Worm (Caenorhabditis elegans): ENCODE results near the gene Y116A8C.465.

Y116A8C.465 gene

DNA sequence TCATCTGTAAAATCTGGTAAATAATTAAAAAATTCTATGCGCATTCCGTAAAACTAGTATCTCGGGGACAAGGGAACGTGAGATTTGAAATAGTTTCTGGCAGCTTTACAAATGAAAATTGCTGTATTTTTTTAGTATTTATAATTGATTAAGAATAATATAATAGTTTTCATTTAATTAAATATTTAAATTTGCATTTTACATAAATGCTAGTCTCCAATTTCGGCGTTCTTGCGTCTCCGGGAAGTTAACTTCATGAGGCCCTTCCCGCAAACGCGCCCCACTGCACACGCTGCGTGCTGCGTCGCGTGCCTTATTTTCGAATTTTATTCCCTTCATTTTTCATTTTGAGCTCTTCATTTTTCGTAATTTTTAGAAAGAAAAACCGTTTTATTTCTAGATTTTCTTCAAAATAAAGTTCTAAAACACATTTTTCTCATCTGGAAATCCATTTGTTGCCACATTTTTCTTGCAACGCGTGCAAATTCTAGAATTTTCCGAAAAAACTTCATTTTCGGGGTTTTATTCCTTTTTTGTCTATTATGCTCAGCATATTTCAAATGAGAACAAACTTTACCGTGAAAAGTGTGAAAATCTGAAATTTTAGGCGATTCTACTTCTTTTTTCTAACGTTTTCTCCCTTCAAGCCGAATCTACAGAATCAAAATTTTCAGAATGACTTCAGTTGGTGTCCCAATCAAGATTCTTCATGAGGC, 22.5 kb downstream of the Y116A8C.465 start, which contains the start of the genes snx-13 and snr-1 (continued):
- TF ChIP-seq T07F8.4 (tag; optimal IDR thresholded peaks at IDR 0.05): peak; percentile 24

DNA sequence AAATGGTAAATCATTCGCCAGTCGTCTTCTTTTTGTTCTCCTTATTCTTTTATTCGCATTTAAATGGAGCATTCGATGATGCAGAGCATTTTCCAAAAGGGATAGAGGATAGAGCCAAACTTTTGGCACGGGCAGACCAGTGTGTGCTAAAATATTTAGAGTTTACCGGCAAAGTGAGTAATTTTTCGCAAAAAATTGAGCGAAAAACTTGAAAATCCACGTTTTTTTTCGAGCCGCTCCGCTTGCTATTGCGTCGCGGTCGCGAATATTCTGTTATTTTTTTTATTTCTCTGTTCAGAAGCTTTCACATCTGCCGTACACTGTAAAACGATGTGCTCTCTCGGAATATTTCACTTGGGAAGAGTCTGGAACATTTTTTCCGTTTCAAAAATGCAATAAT, 23.8 kb downstream of the Y116A8C.465 start, which contains the start of gene Y116A8C.43:
Gene Y116A8C.43, plus strand, starts transcription at position 3 of the 400 bp plus-strand sequence.
- TF ChIP-seq tlf-1 (GFP tag; optimal IDR thresholded peaks at IDR 0.05) (peak; percentile 43), tbp1 (GFP tag; optimal IDR thresholded peaks at IDR 0.05) (peak; percentile 44), F33H1.4 (GFP tag; IDR thresholded peaks at IDR 0.05) (no peak), dox-1 (GFP tag; IDR thresholded peaks at IDR 0.05) (no peak), F49E8.2 (tag; optimal IDR thresholded peaks at IDR 0.05; ENCODE audit: insufficient read depth) (peak; percentile 65), ztf-25 (GFP tag; IDR thresholded peaks at IDR 0.05) (0 out of 2 replicates have a peak, but pooled peaks have one; percentile 10), cebp-1 (GFP tag; IDR thresholded peaks at IDR 0.05) (no peak), cebp-1 (tag; optimal IDR thresholded peaks at IDR 0.05) (peak; percentile 12), hrde-1 (tag; optimal IDR thresholded peaks at IDR 0.05; ENCODE audit: borderline replicate concordance) (peak; percentile 67), hlh-12 (tag; optimal IDR thresholded peaks at IDR 0.05) (no peak), mxl-1 (tag; optimal IDR thresholded peaks at IDR 0.05) (peak; percentile 17), F57C9.4 (tag; optimal IDR thresholded peaks at IDR 0.05) (peak; percentile 38), ceh-27 (GFP tag; optimal IDR thresholded peaks at IDR 0.05) (no peak), hlh-26 (GFP tag; conservative IDR thresholded peaks at IDR 0.05) (0 out of 2 replicates have a peak, but pooled peaks have one; percentile 29), attf-5 (GFP tag; optimal IDR thresholded peaks at IDR 0.05) (peak; percentile 18), K11D2.4 (GFP tag; IDR thresholded peaks at IDR 0.05) (no peak), ztf-28 (GFP tag; IDR thresholded peaks at IDR 0.05) (0 out of 2 replicates have a peak, but pooled peaks have one; percentile 68), snpc-4 (GFP tag; optimal IDR thresholded peaks at IDR 0.05) (peak; percentile 45), snpc-4 (tag; optimal IDR thresholded peaks at IDR 0.05) (peak in 1 of 4 experiments; percentile 88), hmg-1.2 (GFP tag; IDR thresholded peaks at IDR 0.05) (peak; percentile 23; the same call in 1 of the 2 replicates), rec-8 (tag; optimal IDR thresholded peaks at IDR 0.05) (no peak), madf-6 (GFP tag; IDR thresholded peaks at IDR 0.05) (peak; percentile 39; the same call in 1 of the 2 replicates), mes-4 (tag; optimal IDR thresholded peaks at IDR 0.05) (peak; percentile 31), attf-6 (GFP tag; IDR thresholded peaks at IDR 0.05) (peak; percentile 92), F39B2.1 (GFP tag; IDR thresholded peaks at IDR 0.05) (no peak), ztf-22 (GFP tag; optimal IDR thresholded peaks at IDR 0.05) (no peak), unc-130 (GFP tag; optimal IDR thresholded peaks at IDR 0.05) (no peak), lin-54 (GFP tag; optimal IDR thresholded peaks at IDR 0.05) (peak; percentile 7), ztf-26 (tag; optimal IDR thresholded peaks at IDR 0.05) (no peak), T26A5.8 (tag; optimal IDR thresholded peaks at IDR 0.05) (no peak), tbx-9 (tag; optimal IDR thresholded peaks at IDR 0.05; ENCODE audit: borderline replicate concordance) (no peak), Y53G8AR.9 (GFP tag; conservative IDR thresholded peaks at IDR 0.05) (peak; percentile 76), nhr-27 (tag; optimal IDR thresholded peaks at IDR 0.05) (peak; percentile 8), rcor-1 (GFP tag; IDR thresholded peaks at IDR 0.05) (peak; percentile 38; the same call in 1 of the 2 replicates), F37B4.10 (GFP tag; IDR thresholded peaks at IDR 0.05) (no peak), egl-44 (GFP tag; IDR thresholded peaks at IDR 0.05) (no peak), mcd-1 (GFP tag; IDR thresholded peaks at IDR 0.05) (no peak), ceh-79 (tag; optimal IDR thresholded peaks at IDR 0.05) (no peak), him-1 (tag; optimal IDR thresholded peaks at IDR 0.05) (peak; percentile 37), cebp-2 (GFP tag; IDR thresholded peaks at IDR 0.05) (no peak), F52B5.7 (tag; optimal IDR thresholded peaks at IDR 0.05) (peak; percentile 39), athp-1 (tag; optimal IDR thresholded peaks at IDR 0.05) (peak; percentile 63), ceh-100 (GFP tag; IDR thresholded peaks at IDR 0.05) (peak; percentile 26), Y56A3A.18 (GFP tag; IDR thresholded peaks at IDR 0.05) (0 out of 2 replicates have a peak, but pooled peaks have one; percentile 53), B0019.2 (GFP tag; conservative IDR thresholded peaks at IDR 0.05) (no peak)
